Worm (Caenorhabditis elegans): ENCODE data around the gene C06E1.1.

C06E1.1 gene

ce11 chrIII:8605532-8605931 is at the start of gene C06E1.1:
TSS of gene C06E1.1 (plus strand) at chrIII:8605832.
- TF ChIP-seq dao-5 (tag; optimal IDR thresholded peaks at IDR 0.05) (no peak), him-1 (tag; optimal IDR thresholded peaks at IDR 0.05) (no peak), W03F9.2 (tag; optimal IDR thresholded peaks at IDR 0.05) (no peak)

DNA sequence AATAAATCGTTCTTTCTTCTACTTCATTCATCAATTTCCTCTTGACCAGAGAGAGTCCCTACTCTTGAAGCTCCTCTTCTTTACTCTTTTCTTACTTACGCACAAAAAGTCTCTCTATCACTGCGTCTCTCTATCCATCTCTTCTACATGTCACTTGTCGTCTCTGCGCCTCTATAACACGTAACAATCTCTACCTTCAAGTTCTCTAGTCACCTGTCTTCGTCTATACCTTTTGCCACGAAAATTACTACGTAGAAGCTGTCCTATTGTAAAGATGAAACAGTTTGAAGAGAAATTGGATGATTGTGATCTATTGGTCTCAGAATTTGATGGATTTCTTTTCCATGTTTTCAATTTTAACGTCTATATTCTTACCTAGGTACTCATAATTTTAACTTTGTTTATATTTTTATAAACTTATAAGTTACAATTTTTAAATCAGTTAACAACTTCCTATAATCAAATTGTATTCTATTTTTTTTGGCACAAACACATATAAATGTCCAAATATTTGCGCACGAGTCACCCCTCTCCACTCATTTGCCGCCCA is 48.7 kb upstream of the C06E1.1 start, which contains the start of gene C02D5.2:
C02D5.2 (plus strand) TSS at position 500 of the 550 bp plus-strand sequence.
- no peak for TF ChIP-seq dao-5 (tag; optimal IDR thresholded peaks at IDR 0.05)
- no peak for TF ChIP-seq him-1 (tag; optimal IDR thresholded peaks at IDR 0.05)
- TF ChIP-seq W03F9.2 (tag; optimal IDR thresholded peaks at IDR 0.05) = no peak

DNA sequence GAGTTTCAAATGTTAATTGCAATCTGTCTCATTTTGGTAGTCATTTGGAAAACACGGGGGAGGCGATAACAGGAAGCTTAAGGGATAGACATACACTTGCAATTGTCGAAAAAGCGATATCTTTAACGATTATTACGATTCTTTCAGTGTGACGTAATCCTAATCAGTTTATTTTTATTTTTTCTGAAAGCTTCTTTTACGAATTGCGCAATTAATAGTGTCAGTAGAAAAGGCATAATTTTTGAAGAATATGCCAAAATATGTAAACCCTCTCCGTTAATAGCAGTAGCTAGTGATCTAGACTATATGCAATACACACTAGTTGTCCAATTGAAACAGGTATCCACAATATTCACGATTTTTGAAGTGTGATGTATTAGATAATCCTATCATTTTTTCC is 45.2 kb upstream of the C06E1.1 start:
- no peak for TF ChIP-seq dao-5 (tag; optimal IDR thresholded peaks at IDR 0.05)

DNA sequence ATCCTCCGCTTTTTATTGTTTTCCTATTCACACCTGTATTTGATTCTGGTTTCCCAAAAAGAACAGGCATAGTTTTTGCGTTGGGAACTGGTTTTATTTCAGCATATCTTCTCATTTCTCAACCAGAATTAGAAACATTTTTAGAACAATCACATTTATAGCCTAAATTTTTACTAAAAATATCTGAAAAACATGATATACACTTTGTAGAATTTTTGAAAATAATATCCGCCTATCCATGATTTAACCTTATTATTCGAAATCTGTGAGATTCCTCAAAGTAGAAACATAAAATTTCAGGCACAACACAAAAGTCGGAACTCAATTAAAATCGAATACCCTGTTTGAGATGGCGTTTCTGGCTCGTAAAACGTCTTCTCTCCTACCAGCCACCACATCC is 44.8 kb upstream of the C06E1.1 start, which contains the start of gene acdh-6:
acdh-6 (plus strand) TSS at position 301 of the 400 bp plus-strand sequence.
- TF ChIP-seq dao-5 (tag; optimal IDR thresholded peaks at IDR 0.05) = no peak
- TF ChIP-seq him-1 (tag; optimal IDR thresholded peaks at IDR 0.05) = no peak
- TF ChIP-seq W03F9.2 (tag; optimal IDR thresholded peaks at IDR 0.05) = no peak

DNA sequence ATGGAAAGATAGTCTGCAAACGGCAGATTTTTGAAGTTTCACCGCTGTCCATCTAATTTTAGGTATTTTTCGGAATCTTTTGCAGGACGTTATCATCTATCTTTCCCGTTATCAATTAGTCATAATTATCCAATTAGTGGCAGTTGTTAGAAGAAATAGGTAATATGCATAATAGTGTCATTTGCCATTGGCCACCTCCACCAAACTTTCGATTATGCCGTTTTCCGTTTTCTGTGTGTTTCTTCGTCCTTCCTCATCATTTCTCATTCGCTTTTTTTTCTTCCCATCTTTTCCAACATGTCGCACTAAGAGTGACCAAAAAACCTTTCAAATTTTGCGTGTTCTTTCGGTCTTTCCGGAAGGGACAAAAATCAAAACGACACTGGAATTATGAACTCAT is 41.3 kb upstream of the C06E1.1 start:
- no peak for TF ChIP-seq him-1 (tag; optimal IDR thresholded peaks at IDR 0.05)
- TF ChIP-seq dao-5 (tag; optimal IDR thresholded peaks at IDR 0.05) = no peak
- TF ChIP-seq W03F9.2 (tag; optimal IDR thresholded peaks at IDR 0.05) = no peak

DNA sequence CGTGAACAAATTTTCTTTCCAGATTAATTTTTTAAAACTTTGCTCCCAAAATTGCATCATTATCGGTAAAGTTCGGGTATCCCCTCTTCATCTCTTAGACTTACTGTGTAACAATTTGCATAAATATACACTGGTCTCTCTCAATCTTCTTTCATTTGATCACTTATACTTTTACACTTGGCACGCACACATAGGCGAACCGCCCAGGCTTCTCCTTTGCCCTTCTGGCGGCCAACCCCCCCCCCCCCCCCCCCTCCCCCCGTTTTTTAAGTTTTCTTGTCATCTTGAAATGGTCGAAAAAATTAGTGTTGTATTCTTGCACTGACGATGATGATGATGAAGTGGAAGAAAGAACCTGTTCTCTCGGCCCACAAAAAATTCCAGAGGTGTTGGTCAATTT is 35.3 kb upstream of the C06E1.1 start:
- TF ChIP-seq W03F9.2 (tag; optimal IDR thresholded peaks at IDR 0.05) (no peak), him-1 (tag; optimal IDR thresholded peaks at IDR 0.05) (no peak), dao-5 (tag; optimal IDR thresholded peaks at IDR 0.05) (no peak)

- TF ChIP-seq him-1 (tag; optimal IDR thresholded peaks at IDR 0.05) (no peak), dao-5 (tag; optimal IDR thresholded peaks at IDR 0.05) (no peak), W03F9.2 (tag; optimal IDR thresholded peaks at IDR 0.05) (no peak)
Measured at ce11 chrIII:8571845-8572244, 33.8 kb upstream of the C06E1.1 start.

ce11 chrIII:8573301-8573700 is 32.3 kb upstream of the C06E1.1 start:
- no peak for TF ChIP-seq W03F9.2 (tag; optimal IDR thresholded peaks at IDR 0.05)
- TF ChIP-seq dao-5 (tag; optimal IDR thresholded peaks at IDR 0.05) = no peak
- no peak for TF ChIP-seq him-1 (tag; optimal IDR thresholded peaks at IDR 0.05)

- no peak for TF ChIP-seq W03F9.2 (tag; optimal IDR thresholded peaks at IDR 0.05)
- no peak for TF ChIP-seq dao-5 (tag; optimal IDR thresholded peaks at IDR 0.05)
- no peak for TF ChIP-seq him-1 (tag; optimal IDR thresholded peaks at IDR 0.05)
Measured at ce11 chrIII:8573869-8574268, 31.8 kb upstream of the C06E1.1 start.

DNA sequence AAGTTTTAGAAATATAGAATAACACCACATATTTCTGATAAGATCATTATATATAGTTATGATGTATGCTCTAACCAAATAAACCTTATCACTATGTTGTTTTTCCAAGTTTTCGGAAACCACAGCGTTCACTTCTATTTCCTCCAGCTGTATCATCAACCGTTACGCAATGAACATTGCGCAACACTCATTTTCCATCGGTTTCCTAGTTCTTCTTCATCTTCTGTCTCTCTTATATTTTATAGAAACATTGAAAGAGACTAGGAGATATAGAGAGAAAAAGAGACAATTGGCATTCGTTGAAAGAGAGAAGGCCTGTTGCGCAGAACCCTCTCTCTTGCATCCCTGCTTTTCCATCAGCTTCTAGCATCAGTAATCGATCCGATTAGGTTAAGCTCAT is 31.3 kb upstream of the C06E1.1 start:
- TF ChIP-seq dao-5 (tag; optimal IDR thresholded peaks at IDR 0.05) (no peak), him-1 (tag; optimal IDR thresholded peaks at IDR 0.05) (no peak), W03F9.2 (tag; optimal IDR thresholded peaks at IDR 0.05) (no peak)

ce11 chrIII:8575359-8576101 is 30.1 kb upstream of the C06E1.1 start:
- TF ChIP-seq W03F9.2 (tag; optimal IDR thresholded peaks at IDR 0.05) (no peak), him-1 (tag; optimal IDR thresholded peaks at IDR 0.05) (no peak), dao-5 (tag; optimal IDR thresholded peaks at IDR 0.05) (no peak)

DNA sequence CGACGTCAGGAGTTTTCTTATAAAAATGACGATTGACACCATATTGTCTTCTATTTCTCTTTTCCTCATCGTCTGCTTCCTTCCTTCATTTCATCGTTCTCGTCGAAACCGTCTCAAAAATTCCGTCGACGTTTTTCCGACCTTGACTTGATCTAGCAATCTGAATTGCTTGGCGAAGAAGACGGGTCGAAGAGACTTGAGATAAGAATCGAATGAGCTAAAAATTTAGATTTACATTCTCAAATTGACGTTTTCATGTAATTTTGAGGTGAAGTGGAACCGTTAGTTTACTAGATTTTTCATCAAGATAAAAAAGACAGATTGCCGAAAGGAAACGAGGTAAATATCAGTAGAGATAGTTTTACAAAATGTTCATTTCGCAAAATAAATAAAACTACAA is 28.1 kb upstream of the C06E1.1 start:
- TF ChIP-seq dao-5 (tag; optimal IDR thresholded peaks at IDR 0.05) = no peak
- no peak for TF ChIP-seq him-1 (tag; optimal IDR thresholded peaks at IDR 0.05)
- TF ChIP-seq W03F9.2 (tag; optimal IDR thresholded peaks at IDR 0.05) = no peak

ce11 chrIII:8578381-8578780 is 27.3 kb upstream of the C06E1.1 start:
- no peak for TF ChIP-seq dao-5 (tag; optimal IDR thresholded peaks at IDR 0.05)
- TF ChIP-seq him-1 (tag; optimal IDR thresholded peaks at IDR 0.05) = no peak
- no peak for TF ChIP-seq W03F9.2 (tag; optimal IDR thresholded peaks at IDR 0.05)

ce11 chrIII:8579367-8579766 is 26.3 kb upstream of the C06E1.1 start:
- TF ChIP-seq dao-5 (tag; optimal IDR thresholded peaks at IDR 0.05) (no peak), him-1 (tag; optimal IDR thresholded peaks at IDR 0.05) (no peak), W03F9.2 (tag; optimal IDR thresholded peaks at IDR 0.05) (no peak)

ce11 chrIII:8580802-8581201 is 24.8 kb upstream of the C06E1.1 start, which contains the start of gene doxa-1:
TSS of gene doxa-1 (plus strand) at chrIII:8581102.
- TF ChIP-seq dao-5 (tag; optimal IDR thresholded peaks at IDR 0.05) (no peak), him-1 (tag; optimal IDR thresholded peaks at IDR 0.05) (no peak), W03F9.2 (tag; optimal IDR thresholded peaks at IDR 0.05) (no peak)

Measured in whole organism, L4/young adult.